Worm (Caenorhabditis elegans): Measurements from ENCODE around the gene F14F8.8.
"Not testable (repeated sequence)": the region's sequence is repeated elsewhere in the genome, so short reads cannot be mapped to it uniquely, and the experiment has no call there.

The F14F8.8 gene

ce11 chrV:16654242-16654641, 17.9 kb downstream of the F14F8.8 start, which contains the start of gene W06G6.15:
W06G6.15 (plus strand) TSS chrV:16654542.
- not testable (repeated sequence) for TF ChIP-seq zag-1 (tag; optimal IDR thresholded peaks at IDR 0.05); fos-1 (tag; optimal IDR thresholded peaks at IDR 0.05); Y105C5A.15 (GFP tag; IDR thresholded peaks at IDR 0.05)

- not testable (repeated sequence) for TF ChIP-seq tra-1 (GFP tag; IDR thresholded peaks at IDR 0.05); nhr-102 (tag; optimal IDR thresholded peaks at IDR 0.05); vab-7 (GFP tag; IDR thresholded peaks at IDR 0.05)
These were observed 22.9 kb downstream of the F14F8.8 start, which contains the start of gene W06G6.11 for ce11 chrV:16649200-16649599. W06G6.11 (minus strand) TSS chrV:16649300.

- TF ChIP-seq dmd-9 (GFP tag; IDR thresholded peaks at IDR 0.05) (no peak), dmd-6 (GFP tag; IDR thresholded peaks at IDR 0.05) (no peak), ZK337.2 (GFP tag; IDR thresholded peaks at IDR 0.05) (0 out of 2 replicates have a peak, but pooled peaks have one; percentile 40), nhr-28 (tag; optimal IDR thresholded peaks at IDR 0.05) (no peak), lsy-2 (tag; optimal IDR thresholded peaks at IDR 0.05) (no peak), dve-1 (tag; optimal IDR thresholded peaks at IDR 0.05; ENCODE audit: insufficient read depth) (peak; percentile 11), unc-62 (GFP tag; optimal IDR thresholded peaks at IDR 0.05 in 1 of 2) (no peak), unc-62 (tag; optimal IDR thresholded peaks at IDR 0.05) (no peak), nhr-6 (tag; optimal IDR thresholded peaks at IDR 0.05) (no peak), nhr-11 (tag; optimal IDR thresholded peaks at IDR 0.05) (no peak), lim-7 (GFP tag; IDR thresholded peaks at IDR 0.05) (peak; percentile 72), arid-1 (GFP tag; conservative IDR thresholded peaks at IDR 0.05) (peak; percentile 49; the same call in 1 of the 2 replicates), daf-12 (tag; optimal IDR thresholded peaks at IDR 0.05) (no peak), nhr-111 (GFP tag; optimal IDR thresholded peaks at IDR 0.05) (no peak), T20F7.1 (GFP tag; optimal IDR thresholded peaks at IDR 0.05) (no peak), aly-2 (tag; optimal IDR thresholded peaks at IDR 0.05) (no peak), lin-1 (GFP tag; IDR thresholded peaks at IDR 0.05) (no peak), ztf-11 (tag; optimal IDR thresholded peaks at IDR 0.05) (no peak), lin-29 (GFP tag; IDR thresholded peaks at IDR 0.05) (no peak), nhr-76 (tag; optimal IDR thresholded peaks at IDR 0.05) (no peak), vab-7 (GFP tag; IDR thresholded peaks at IDR 0.05) (no peak; the same call in 1 of the 2 replicates), F49E8.2 (tag; optimal IDR thresholded peaks at IDR 0.05; ENCODE audit: borderline replicate concordance) (no peak), hmg-1.1 (GFP tag; IDR thresholded peaks at IDR 0.05) (no peak), nhr-42 (GFP tag; IDR thresholded peaks at IDR 0.05) (no peak), mep-1 (tag; optimal IDR thresholded peaks at IDR 0.05) (no peak), duxl-1 (tag; optimal IDR thresholded peaks at IDR 0.05; ENCODE audit: poor library complexity) (peak; percentile 40), Y105C5A.15 (GFP tag; IDR thresholded peaks at IDR 0.05) (no peak), egl-43 (GFP tag; IDR thresholded peaks at IDR 0.05) (0 out of 2 replicates have a peak, but pooled peaks have one; percentile 23), ztf-7 (tag; optimal IDR thresholded peaks at IDR 0.05) (no peak), tag-97 (GFP tag; IDR thresholded peaks at IDR 0.05) (no peak), dmd-8 (GFP tag; IDR thresholded peaks at IDR 0.05) (no peak), mdt-29 (GFP tag; IDR thresholded peaks at IDR 0.05) (0 out of 2 replicates have a peak, but pooled peaks have one; percentile 16), R02D3.7 (tag; optimal IDR thresholded peaks at IDR 0.05) (no peak), sdz-12 (GFP tag; optimal IDR thresholded peaks at IDR 0.05) (no peak), hlh-11 (tag; optimal IDR thresholded peaks at IDR 0.05) (no peak), ZK546.5 (tag; optimal IDR thresholded peaks at IDR 0.05) (no peak), rbr-2 (tag; optimal IDR thresholded peaks at IDR 0.05) (no peak), lin-15B (tag; optimal IDR thresholded peaks at IDR 0.05) (no peak), dpl-1 (GFP tag; optimal IDR thresholded peaks at IDR 0.05) (no peak), unc-130 (GFP tag; optimal IDR thresholded peaks at IDR 0.05) (no peak), mdl-1 (tag; optimal IDR thresholded peaks at IDR 0.05) (no peak), lin-13 (GFP tag; optimal IDR thresholded peaks at IDR 0.05) (no peak), php-3 (GFP tag; IDR thresholded peaks at IDR 0.05) (no peak)
These were observed 23.6 kb downstream of the F14F8.8 start, which contains the start of gene W06G6.20 for ce11 chrV:16648317-16649018. W06G6.20 (minus strand) TSS chrV:16648367.

Measured in whole organism, L4 larva.